Worm (Caenorhabditis elegans) whole organism, late embryonic: ENCODE data around the gene ptr-3.

ENCODE experiments used
- C38D4.7 ChIP-seq: fragments of 200-800 bp; sonication (Bioruptor generic); optimal IDR thresholded peaks from 2 replicates; lab custom pipeline; 2018; ENCODE audit warnings: mild to moderate bottlenecking, missing genetic modification characterization, moderate library complexity, missing compliant biosample characterization
- T23F11.4 ChIP-seq: fragments of 200-800 bp; sonication (Bioruptor generic); optimal IDR thresholded peaks from 2 replicates; lab custom pipeline; 2018; ENCODE audit warnings: mild to moderate bottlenecking, missing genetic modification characterization, missing compliant biosample characterization
- Y22D7AL.16 ChIP-seq: sonication (generic microtip); optimal IDR thresholded peaks from 2 replicates; lab custom pipeline; 2016; ENCODE audit warnings: missing genetic modification characterization, missing compliant biosample characterization
- ahr-1 ChIP-seq: sonication (generic microtip); optimal IDR thresholded peaks from 2 replicates; lab custom pipeline; 2016; ENCODE audit warnings: missing genetic modification characterization, missing compliant biosample characterization
- ama-1 ChIP-seq: fragments of 150-350 bp; optimal IDR thresholded peaks from 2 replicates; lab custom pipeline; 2014
- ceh-19 ChIP-seq: fragments of 200-800 bp; sonication (Bioruptor generic); optimal IDR thresholded peaks from 2 replicates; lab custom pipeline; 2018; ENCODE audit warnings: mild to moderate bottlenecking, missing genetic modification characterization, missing compliant biosample characterization
- ceh-2 ChIP-seq: sonication (generic microtip); optimal IDR thresholded peaks from 2 replicates; lab custom pipeline; 2016; ENCODE audit warnings: missing genotype, missing genetic modification characterization, missing compliant biosample characterization
- ceh-22 ChIP-seq: sonication (generic microtip); optimal IDR thresholded peaks from 2 replicates; lab custom pipeline; 2017; ENCODE audit warnings: missing biosample characterization, missing genetic modification characterization
- ceh-24 ChIP-seq: sonication (generic microtip); optimal IDR thresholded peaks from 2 replicates; lab custom pipeline; 2016; ENCODE audit warnings: mild to moderate bottlenecking, missing genetic modification characterization, missing compliant biosample characterization
- ceh-31 ChIP-seq: sonication (generic microtip); optimal IDR thresholded peaks from 2 replicates; lab custom pipeline; 2016; ENCODE audit warnings: missing genetic modification characterization, missing compliant biosample characterization
- ceh-34 ChIP-seq: sonication (generic microtip); optimal IDR thresholded peaks from 2 replicates; lab custom pipeline; 2016; ENCODE audit warnings: mild to moderate bottlenecking, missing genetic modification characterization, missing compliant biosample characterization
- ceh-45 ChIP-seq: fragments of 200-800 bp; sonication (Bioruptor generic); IDR thresholded peaks from 2 replicates; pipeline ENCODE4 v1.3.6; 2022; ENCODE audit warnings: missing genetic modification reagents, missing genetic modification characterization, missing compliant biosample characterization
- ceh-48 ChIP-seq: sonication (generic microtip); optimal IDR thresholded peaks from 2 replicates; lab custom pipeline; 2016; ENCODE audit warnings: missing genetic modification characterization, inconsistent platforms, missing compliant biosample characterization
- ceh-6 ChIP-seq: fragments of 200-800 bp; sonication (Bioruptor generic); optimal IDR thresholded peaks from 2 replicates; lab custom pipeline; 2018; ENCODE audit warnings: mild to moderate bottlenecking, missing genetic modification characterization, missing compliant biosample characterization
- dmd-4 ChIP-seq: sonication (generic microtip); optimal IDR thresholded peaks from 2 replicates; lab custom pipeline; 2016; ENCODE audit warnings: borderline replicate concordance, missing genetic modification characterization, missing compliant biosample characterization
- elt-2 ChIP-seq: sonication (generic microtip); optimal IDR thresholded peaks from 2 replicates; lab custom pipeline; 2016; ENCODE audit warnings: missing genetic modification reagents, missing genetic modification characterization, missing compliant biosample characterization
- elt-4 ChIP-seq: sonication (generic microtip); optimal IDR thresholded peaks from 2 replicates; lab custom pipeline; 2016; ENCODE audit warnings: missing genetic modification characterization, missing compliant biosample characterization
- eyg-1 ChIP-seq: sonication (generic microtip); optimal IDR thresholded peaks from 2 replicates; lab custom pipeline; 2016; ENCODE audit warnings: missing genotype, missing genetic modification characterization, missing compliant biosample characterization
- fkh-10 ChIP-seq: fragments of 150-350 bp; optimal IDR thresholded peaks from 2 replicates; lab custom pipeline; 2014; ENCODE audit warnings: missing biosample characterization, missing genetic modification reagents, missing genetic modification characterization
- hlh-13 ChIP-seq: fragments of 200-800 bp; sonication (Bioruptor generic); optimal IDR thresholded peaks from 2 replicates; lab custom pipeline; 2018; ENCODE audit warnings: mild to moderate bottlenecking, missing genetic modification characterization, missing compliant biosample characterization
- hlh-15 ChIP-seq: sonication (generic microtip); optimal IDR thresholded peaks from 2 replicates; lab custom pipeline; 2016; ENCODE audit warnings: missing genetic modification characterization, missing compliant biosample characterization
- hlh-30 ChIP-seq: sonication (generic microtip); optimal IDR thresholded peaks from 2 replicates; lab custom pipeline; 2017; ENCODE audit warnings: antibody characterized with exemption, missing genetic modification characterization, missing compliant biosample characterization; ENCODE audit not compliant: insufficient read depth
- madf-2 ChIP-seq: sonication (generic microtip); optimal IDR thresholded peaks from 2 replicates; lab custom pipeline; 2017; ENCODE audit warnings: missing genetic modification characterization, missing compliant biosample characterization
- mec-3 ChIP-seq: sonication (generic microtip); optimal IDR thresholded peaks from 2 replicates; lab custom pipeline; 2016; ENCODE audit warnings: borderline replicate concordance, missing genetic modification characterization, missing compliant biosample characterization
- npax-4 ChIP-seq: sonication (generic microtip); optimal IDR thresholded peaks from 2 replicates; lab custom pipeline; 2016; ENCODE audit warnings: missing genetic modification characterization, missing compliant biosample characterization
- odd-2 ChIP-seq: sonication (generic microtip); optimal IDR thresholded peaks from 2 replicates; lab custom pipeline; 2017; ENCODE audit warnings: antibody characterized with exemption, mild to moderate bottlenecking, missing genetic modification characterization, missing compliant biosample characterization
- pat-9 ChIP-seq: fragments of 200-800 bp; sonication (Bioruptor generic); optimal IDR thresholded peaks from 2 replicates; lab custom pipeline; 2018; ENCODE audit warnings: mild to moderate bottlenecking, missing genetic modification characterization, moderate library complexity, missing compliant biosample characterization
- pax-1 ChIP-seq: fragments of 150-350 bp; optimal IDR thresholded peaks from 2 replicates; lab custom pipeline; 2014; ENCODE audit warnings: missing biosample characterization, missing genetic modification characterization
- sox-2 ChIP-seq: fragments of 200-800 bp; sonication (Bioruptor generic); IDR thresholded peaks from 2 replicates; pipeline ENCODE4 v1.3.6; 2022; ENCODE audit warnings: missing genetic modification reagents, missing genetic modification characterization, missing compliant biosample characterization
- sox-4 ChIP-seq: sonication (generic microtip); optimal IDR thresholded peaks from 2 replicates; lab custom pipeline; 2017; ENCODE audit warnings: mild to moderate bottlenecking, missing genetic modification characterization, inconsistent platforms, missing compliant biosample characterization
- syd-9 ChIP-seq: sonication (generic microtip); optimal IDR thresholded peaks from 2 replicates; lab custom pipeline; 2016; ENCODE audit warnings: mild to moderate bottlenecking, missing genetic modification characterization, moderate library complexity, missing compliant biosample characterization
- ttx-3 ChIP-seq: sonication (generic microtip); optimal IDR thresholded peaks from 2 replicates; lab custom pipeline; 2016; ENCODE audit warnings: missing genetic modification reagents, missing genetic modification characterization, missing compliant biosample characterization
- unc-3 ChIP-seq, 2 experiments: fragments of 200-800 bp in 1 of 2; sonication (Bioruptor generic) in 1 of 2; sonication (generic microtip) in 1 of 2; conservative IDR thresholded peaks in 1 of 2; optimal IDR thresholded peaks in 1 of 2; 2 replicates each; pipeline versions ENCODE4 v1.3.6 to Lab custom; 2016 to 2022; ENCODE audit warnings: missing compliant biosample characterization in 2 of 2, missing genetic modification characterization in 2 of 2, missing genetic modification reagents in 1 of 2
- zip-5 ChIP-seq: sonication (generic microtip); optimal IDR thresholded peaks from 2 replicates; lab custom pipeline; 2016; ENCODE audit warnings: missing genetic modification characterization, missing compliant biosample characterization

ptr-3 gene

ce11 chrII:385957-386356, 18.6 kb upstream of the ptr-3 start, which contains the start of gene C03H5.3:
TSS of gene C03H5.3 (plus strand) at chrII:386088.
- TF ChIP-seq T23F11.4 (GFP tag; lab: Kevin White, UChicago) (no peak), Y22D7AL.16 (tag; lab: Kevin White, UChicago) (no peak), fkh-10 (GFP tag; lab: Kevin White, UChicago) (no peak), sox-4 (no peak), ceh-2 (no peak), mec-3 (no peak), ceh-31 (tag; lab: Kevin White, UChicago) (no peak)

DNA sequence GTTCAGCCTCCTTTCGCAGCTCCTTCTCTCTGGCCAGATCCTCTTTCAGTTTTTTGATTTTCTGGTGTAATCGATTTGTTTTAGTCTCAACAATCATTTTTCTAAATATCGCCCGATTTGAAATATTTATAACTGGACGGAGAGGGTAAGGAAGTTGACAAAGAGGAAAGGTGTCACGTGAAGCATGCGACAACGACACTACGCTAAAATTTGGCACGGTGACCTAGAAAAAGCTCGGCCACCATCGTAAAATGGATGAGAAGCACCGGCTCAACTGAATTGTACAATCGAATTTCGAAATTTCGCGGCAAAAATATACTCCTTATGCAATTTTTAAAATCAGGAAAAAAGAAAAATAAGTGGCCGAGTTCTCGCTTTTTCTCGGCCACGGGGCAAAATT, 17.9 kb upstream of the ptr-3 start, which contains the start of gene C03H5.5:
Gene C03H5.5 (minus strand): TSS at position 101 of the 400 bp plus-strand sequence.
- TF ChIP-seq ceh-24 (no peak), elt-2 (tag; lab: Kevin White, UChicago) (no peak), ttx-3 (tag; lab: Kevin White, UChicago) (no peak), ahr-1 (no peak), ama-1 (lab: Kevin White, UChicago) (no peak), mec-3 (no peak)

DNA sequence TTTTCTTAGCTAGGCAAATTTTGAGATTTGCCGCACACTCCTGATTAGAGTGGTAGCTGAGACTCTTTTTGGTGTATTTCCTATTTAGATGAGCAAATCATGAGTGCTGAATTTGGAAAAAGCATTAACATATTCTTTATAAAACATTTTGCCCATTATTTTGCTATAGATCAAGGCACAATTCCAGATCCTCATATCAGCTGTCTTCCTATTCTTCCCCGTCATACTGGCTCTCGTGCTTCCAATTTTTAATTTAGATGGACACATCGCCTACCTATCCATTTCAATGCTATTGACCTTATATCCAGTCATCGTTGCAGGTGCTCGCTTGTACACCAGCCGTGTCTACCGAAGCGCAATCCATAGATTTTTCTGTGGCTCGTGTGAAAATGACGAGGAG, 12.6 kb upstream of the ptr-3 start, which contains the start of gene C03H5.7:
Gene C03H5.7 (plus strand): TSS at position 301 of the 400 bp plus-strand sequence.
- TF ChIP-seq ceh-48 (tag; lab: Kevin White, UChicago), result no peak
- no peak for TF ChIP-seq C38D4.7
- no peak for TF ChIP-seq ceh-6
- TF ChIP-seq zip-5 (tag; lab: Kevin White, UChicago), result no peak

ce11 chrII:378351-378750, 11.0 kb upstream of the ptr-3 start, which contains the start of gene C03H5.9:
TSS of gene C03H5.9 (plus strand) at chrII:378651.
- TF ChIP-seq mec-3 (no peak), npax-4 (tag; lab: Kevin White, UChicago) (no peak), ceh-22 (tag; lab: Kevin White, UChicago) (no peak), elt-4 (tag; lab: Kevin White, UChicago) (no peak), unc-3 (GFP tag; conservative IDR thresholded peaks at IDR 0.05; lab: Robert Waterston, UW) (no peak), unc-3 (tag; optimal IDR thresholded peaks at IDR 0.05; lab: Kevin White, UChicago) (no peak), hlh-15 (no peak), ceh-2 (no peak), ceh-45 (GFP tag; lab: Robert Waterston, UW) (no peak), madf-2 (tag; lab: Kevin White, UChicago) (no peak)

DNA sequence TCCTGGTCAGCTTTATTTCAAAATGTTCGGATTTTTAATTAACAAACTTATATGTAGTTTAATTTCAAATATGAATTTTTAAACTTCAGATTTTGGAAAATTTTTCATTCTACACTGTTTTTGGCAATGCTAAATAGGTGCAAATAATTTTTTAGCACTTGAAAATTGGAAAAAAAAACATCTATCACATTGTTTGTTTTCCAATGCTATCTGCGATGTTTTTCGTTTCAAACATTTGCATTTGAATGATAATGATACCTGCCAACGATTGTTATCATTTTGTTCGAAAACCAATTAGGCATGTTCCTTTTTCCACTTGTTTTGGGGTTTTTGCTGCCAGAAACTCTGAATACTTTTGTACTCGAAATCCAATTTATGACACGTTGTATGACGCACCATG, 7.6 kb upstream of the ptr-3 start, which contains the start of gene C03H5.4:
Gene C03H5.4 (plus strand): TSS at position 301 of the 400 bp plus-strand sequence.
- TF ChIP-seq eyg-1 (tag; lab: Kevin White, UChicago) (no peak), sox-2 (GFP tag; lab: Robert Waterston, UW) (no peak), ceh-24 (no peak), pat-9 (tag; lab: Kevin White, UChicago) (no peak), Y22D7AL.16 (tag; lab: Kevin White, UChicago) (no peak), unc-3 (GFP tag; conservative IDR thresholded peaks at IDR 0.05; lab: Robert Waterston, UW) (no peak), unc-3 (tag; optimal IDR thresholded peaks at IDR 0.05; lab: Kevin White, UChicago) (no peak), dmd-4 (tag; lab: Kevin White, UChicago) (no peak), ceh-19 (no peak), syd-9 (no peak), ceh-34 (tag; lab: Kevin White, UChicago) (no peak), odd-2 (tag; lab: Kevin White, UChicago) (no peak), elt-4 (tag; lab: Kevin White, UChicago) (no peak), hlh-30 (tag; lab: Kevin White, UChicago) (no peak), hlh-13 (no peak), pax-1 (tag; lab: Kevin White, UChicago) (no peak), T23F11.4 (GFP tag; lab: Kevin White, UChicago) (no peak)
- TF ChIP-seq, all 69 proteins: peak for 0
